Worm (Caenorhabditis elegans): ENCODE measurements around the gene srbc-63.

Gene srbc-63

ce11 chrV:15448408-15448807, 35.9 kb upstream of the srbc-63 start, which contains the start of gene T26H5.4:
TSS of gene T26H5.4 (minus strand) at chrV:15448701.
- TF ChIP-seq jun-1 (tag; optimal IDR thresholded peaks at IDR 0.05) (no peak), mdl-1 (tag; optimal IDR thresholded peaks at IDR 0.05) (no peak), efl-1 (optimal IDR thresholded peaks at IDR 0.05) (no peak), efl-1 (GFP tag; optimal IDR thresholded peaks at IDR 0.05 in 1 of 2) (peak in 1 of 2 experiments; percentile 73), elt-2 (tag; optimal IDR thresholded peaks at IDR 0.05) (peak; percentile 95), nhr-28 (tag; optimal IDR thresholded peaks at IDR 0.05) (no peak), nhr-90 (tag; optimal IDR thresholded peaks at IDR 0.05; ENCODE audit: poor library complexity) (no peak)

- TF ChIP-seq ztf-4 (tag; optimal IDR thresholded peaks at IDR 0.05) (no peak), nhr-71 (tag; optimal IDR thresholded peaks at IDR 0.05) (no peak), nhr-12 (tag; optimal IDR thresholded peaks at IDR 0.05) (no peak), pax-3 (tag; optimal IDR thresholded peaks at IDR 0.05) (no peak), irx-1 (tag; optimal IDR thresholded peaks at IDR 0.05) (no peak), ztf-11 (tag; optimal IDR thresholded peaks at IDR 0.05) (no peak), pag-3 (tag; optimal IDR thresholded peaks at IDR 0.05; ENCODE audit: borderline replicate concordance, insufficient read depth) (no peak), ceh-63 (GFP tag; optimal IDR thresholded peaks at IDR 0.05) (no peak), fos-1 (tag; optimal IDR thresholded peaks at IDR 0.05) (no peak), C16A3.4 (tag; optimal IDR thresholded peaks at IDR 0.05) (no peak), nhr-19 (GFP tag; conservative IDR thresholded peaks at IDR 0.05) (no peak), snu-23 (GFP tag; optimal IDR thresholded peaks at IDR 0.05) (no peak)
These were observed 32.9 kb upstream of the srbc-63 start, which contains the start of gene srh-239 for ce11 chrV:15445437-15445836. TSS of gene srh-239 (plus strand) at chrV:15445737.

- TF ChIP-seq ceh-82 (tag; optimal IDR thresholded peaks at IDR 0.05) (no peak), egl-27 (tag; optimal IDR thresholded peaks at IDR 0.05) (no peak), elt-2 (tag; optimal IDR thresholded peaks at IDR 0.05) (peak; percentile 57), rnt-1 (tag; optimal IDR thresholded peaks at IDR 0.05) (no peak), zip-4 (GFP tag; optimal IDR thresholded peaks at IDR 0.05) (no peak), nhr-77 (tag; optimal IDR thresholded peaks at IDR 0.05) (no peak), unc-62 (GFP tag; optimal IDR thresholded peaks at IDR 0.05) (no peak), F16B12.6 (tag; optimal IDR thresholded peaks at IDR 0.05) (no peak), mab-9 (GFP tag; IDR thresholded peaks at IDR 0.05) (no peak), nhr-19 (GFP tag; conservative IDR thresholded peaks at IDR 0.05) (no peak), jun-1 (tag; optimal IDR thresholded peaks at IDR 0.05) (peak; percentile 27), ces-1 (GFP tag; optimal IDR thresholded peaks at IDR 0.05) (no peak), pag-3 (tag; optimal IDR thresholded peaks at IDR 0.05; ENCODE audit: borderline replicate concordance, insufficient read depth) (no peak), fkh-4 (tag; optimal IDR thresholded peaks at IDR 0.05; ENCODE audit: borderline replicate concordance) (no peak), fos-1 (tag; optimal IDR thresholded peaks at IDR 0.05) (no peak), alr-1 (tag; optimal IDR thresholded peaks at IDR 0.05; ENCODE audit: borderline replicate concordance) (no peak)
These were observed 32.1 kb upstream of the srbc-63 start, which contains the start of gene T26H5.9 for ce11 chrV:15444615-15445014. TSS of gene T26H5.9 (plus strand) at chrV:15444916.

ce11 chrV:15444188-15444587, 31.7 kb upstream of the srbc-63 start, which contains the start of gene T26H5.11:
TSS of gene T26H5.11 (minus strand) at chrV:15444288.
- no peak for TF ChIP-seq lin-14 (GFP tag; optimal IDR thresholded peaks at IDR 0.05)
- no peak for TF ChIP-seq fkh-10 (GFP tag; optimal IDR thresholded peaks at IDR 0.05)
- no peak for TF ChIP-seq rnt-1 (tag; optimal IDR thresholded peaks at IDR 0.05)
- no peak for TF ChIP-seq lin-15B (tag; optimal IDR thresholded peaks at IDR 0.05)
- TF ChIP-seq hpl-2 (GFP tag; optimal IDR thresholded peaks at IDR 0.05) = no peak
- no peak for TF ChIP-seq C34B4.2 (tag; optimal IDR thresholded peaks at IDR 0.05)
- no peak for TF ChIP-seq elt-3 (tag; optimal IDR thresholded peaks at IDR 0.05)
- no peak for TF ChIP-seq nhr-20 (tag; optimal IDR thresholded peaks at IDR 0.05)
- TF ChIP-seq blmp-1 (tag; optimal IDR thresholded peaks at IDR 0.05) = no peak
- TF ChIP-seq ceh-8 (GFP tag; optimal IDR thresholded peaks at IDR 0.05) = no peak
- no peak for TF ChIP-seq ces-1 (GFP tag; optimal IDR thresholded peaks at IDR 0.05)
- TF ChIP-seq fkh-4 (tag; optimal IDR thresholded peaks at IDR 0.05; ENCODE audit: borderline replicate concordance) = no peak
- no peak for TF ChIP-seq nhr-12 (tag; optimal IDR thresholded peaks at IDR 0.05)
- no peak for TF ChIP-seq sox-4 (tag; optimal IDR thresholded peaks at IDR 0.05)
- TF ChIP-seq nhr-47 (tag; optimal IDR thresholded peaks at IDR 0.05) = no peak
- TF ChIP-seq C04F5.9 (tag; optimal IDR thresholded peaks at IDR 0.05) = no peak
